Fruit fly (Drosophila melanogaster): ENCODE measurements around the gene CG12470.

DNA sequence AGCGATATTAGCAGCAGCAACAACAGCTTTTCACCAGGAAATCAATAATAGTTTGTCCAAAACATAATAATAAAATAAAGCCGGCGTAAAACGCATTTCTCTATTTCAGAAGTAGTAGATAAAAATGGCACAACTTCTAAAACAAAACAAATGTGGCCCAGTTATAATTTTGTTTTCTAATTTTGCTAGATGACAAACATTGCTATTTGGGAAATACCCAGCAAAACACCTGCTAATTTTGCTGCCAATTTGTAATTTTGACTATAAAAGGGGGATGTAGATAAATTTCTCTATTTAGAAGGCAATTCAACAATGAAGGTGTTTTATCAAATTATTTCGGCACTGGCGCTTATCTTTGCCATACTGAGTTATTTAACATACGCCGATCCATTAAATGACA, 45.3 kb downstream of the CG12470 start, which contains the start of gene CG43182:
- TF ChIP-seq D1 (tag; optimal IDR thresholded peaks at IDR 0.05) (no peak), EcR (GFP tag; optimal IDR thresholded peaks at IDR 0.05) (no peak), CG8301 (tag; optimal IDR thresholded peaks at IDR 0.05) (no peak), Pif1B (GFP tag; optimal IDR thresholded peaks at IDR 0.05) (no peak), Snoo (tag; optimal IDR thresholded peaks at IDR 0.05) (no peak), CG12605 (GFP tag; IDR thresholded peaks at IDR 0.05) (no peak), CG32121 (GFP tag; IDR thresholded peaks at IDR 0.05) (no peak), gl (tag; optimal IDR thresholded peaks at IDR 0.05) (no peak), CG9948 (tag; optimal IDR thresholded peaks at IDR 0.05) (no peak), CG4496 (GFP tag; IDR thresholded peaks at IDR 0.05) (no peak), CG15710 (tag; optimal IDR thresholded peaks at IDR 0.05) (no peak)

All from whole organism, pupa.